Fruit fly (Drosophila melanogaster) whole organism, adult: ENCODE measurements around the gene Itgbn.

Experiments
- CG12768 ChIP-seq: fragments of 200-800 bp; sonication (Bioruptor generic); optimal IDR thresholded peaks from 2 replicates; lab custom pipeline; 2017; ENCODE audit warnings: missing biosample characterization, missing genetic modification characterization, mild to moderate bottlenecking, moderate library complexity, missing genetic modification reagents
- CG14711 ChIP-seq: fragments of 200-800 bp; sonication (Bioruptor generic); optimal IDR thresholded peaks from 2 replicates; lab custom pipeline; 2018; ENCODE audit warnings: missing biosample characterization, mild to moderate bottlenecking, missing genetic modification characterization, moderate library complexity
- CG33017 ChIP-seq: fragments of 200-800 bp; sonication (Bioruptor generic); optimal IDR thresholded peaks from 2 replicates; lab custom pipeline; 2018; ENCODE audit warnings: missing biosample characterization, mild to moderate bottlenecking, missing genetic modification characterization, moderate library complexity
- CG5204 ChIP-seq: fragments of 200-800 bp; sonication (Bioruptor generic); optimal IDR thresholded peaks from 2 replicates; lab custom pipeline; 2016; ENCODE audit warnings: missing biosample characterization, missing genetic modification characterization
- CG7101 ChIP-seq: fragments of 200-800 bp; sonication (Bioruptor generic); optimal IDR thresholded peaks from 2 replicates; lab custom pipeline; 2018; ENCODE audit warnings: missing biosample characterization, mild to moderate bottlenecking, missing genetic modification characterization, moderate library complexity
- Crg-1 ChIP-seq: fragments of 200-800 bp; sonication (Bioruptor generic); optimal IDR thresholded peaks from 2 replicates; lab custom pipeline; 2016; ENCODE audit warnings: missing biosample characterization, missing genetic modification characterization
- Hr96 ChIP-seq: fragments of 200-800 bp; sonication (Bioruptor generic); optimal IDR thresholded peaks from 2 replicates; lab custom pipeline; 2016; ENCODE audit warnings: missing biosample characterization, missing genetic modification characterization
- Mnt ChIP-seq: fragments of 200-800 bp; sonication (Bioruptor generic); optimal IDR thresholded peaks from 2 replicates; lab custom pipeline; 2016; ENCODE audit warnings: missing biosample characterization, mild to moderate bottlenecking, missing genetic modification characterization
- bab1 ChIP-seq: fragments of 200-800 bp; sonication (Bioruptor generic); optimal IDR thresholded peaks from 3 replicates; lab custom pipeline; 2019; ENCODE audit warnings: missing biosample characterization, mild to moderate bottlenecking, missing genetic modification characterization, moderate library complexity
- cic ChIP-seq: fragments of 200-800 bp; sonication (Bioruptor generic); optimal IDR thresholded peaks from 2 replicates; lab custom pipeline; 2017; ENCODE audit warnings: missing biosample characterization, mild to moderate bottlenecking, missing genetic modification characterization, moderate library complexity
- kay ChIP-seq: fragments of 200-800 bp; sonication (Bioruptor generic); peaks from one replicate; lab custom pipeline; 2016; ENCODE audit warnings: missing biosample characterization, missing genetic modification characterization, borderline replicate concordance
- ovo ChIP-seq: fragments of 200-800 bp; sonication (Bioruptor generic); optimal IDR thresholded peaks from 2 replicates; lab custom pipeline; 2016; ENCODE audit warnings: missing biosample characterization, missing genetic modification characterization
- pad ChIP-seq: fragments of 200-800 bp; sonication (Bioruptor generic); optimal IDR thresholded peaks from 3 replicates; lab custom pipeline; 2017; ENCODE audit warnings: missing biosample characterization, missing genetic modification characterization, mild to moderate bottlenecking, moderate library complexity, missing genetic modification reagents
- tj ChIP-seq: fragments of 200-800 bp; sonication (Bioruptor generic); optimal IDR thresholded peaks from 3 replicates; lab custom pipeline; 2017; ENCODE audit warnings: missing biosample characterization, mild to moderate bottlenecking, missing genetic modification characterization, moderate library complexity

dm6 chr2L:21102399-21103108 lies 49.7 kb downstream of the Itgbn start, which contains the start of gene CG9257:
- TF ChIP-seq CG7101: peak; percentile 10
- no peak for TF ChIP-seq kay (GFP tag; lab: Kevin White, UChicago)
- TF ChIP-seq Crg-1 (GFP tag; lab: Kevin White, UChicago): no peak
- TF ChIP-seq tj (GFP tag; lab: Kevin White, UChicago): no peak
- TF ChIP-seq CG12768 (GFP tag; lab: Kevin White, UChicago): no peak
- TF ChIP-seq Hr96 (GFP tag; lab: Kevin White, UChicago): no peak
- TF ChIP-seq CG14711 (tag; lab: Kevin White, UChicago): no peak
- TF ChIP-seq pad (GFP tag; lab: Kevin White, UChicago): no peak
- no peak for TF ChIP-seq ovo (GFP tag; lab: Kevin White, UChicago)
- TF ChIP-seq Mnt: peak; percentile 99
- TF ChIP-seq cic (GFP tag; lab: Kevin White, UChicago): no peak
- TF ChIP-seq bab1: no peak
- TF ChIP-seq CG33017 (tag; lab: Kevin White, UChicago): no peak
- peak; percentile 33 for TF ChIP-seq CG5204 (GFP tag; lab: Kevin White, UChicago)
